Fruit fly (Drosophila melanogaster): ENCODE data around the gene CalpC.

DNA sequence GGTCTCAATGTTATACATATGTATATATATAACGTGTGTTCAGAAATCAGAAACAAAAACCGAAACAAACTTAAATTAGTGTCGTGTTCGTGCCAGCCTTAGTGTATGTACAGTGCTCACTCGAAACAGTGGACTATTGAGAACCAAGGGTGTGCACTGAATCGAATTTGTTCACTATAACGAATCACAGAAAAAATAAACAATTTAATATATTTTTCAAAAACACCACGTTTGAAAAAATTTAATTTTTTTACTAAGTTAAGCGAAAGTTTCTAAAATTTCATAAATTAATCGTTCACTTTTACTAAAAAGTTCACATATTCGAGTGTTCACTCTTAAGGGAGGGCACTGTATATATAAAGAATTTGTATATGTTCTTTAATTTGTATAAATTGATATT is 40.4 kb upstream of the CalpC start:
- TF ChIP-seq CG18599 (GFP tag; optimal IDR thresholded peaks at IDR 0.05), result peak; percentile 12
- TF ChIP-seq CG6854 (GFP tag; optimal IDR thresholded peaks at IDR 0.05), result no peak
